Worm (Caenorhabditis elegans) whole organism, L4 larva: ENCODE measurements around the gene cul-1.
"Not testable (repeated sequence)": the region's sequence is repeated elsewhere in the genome, so short reads cannot be mapped to it uniquely, and the experiment has no call there.

ENCODE experiments used
- lin-15B ChIP-seq: fragments of 150-350 bp; sonication (generic microtip); optimal IDR thresholded peaks from 3 replicates; lab custom pipeline; 2014; ENCODE audit warnings: missing biosample characterization, missing genetic modification characterization
- lsy-2 ChIP-seq, 2 experiments: fragments of 150-350 bp in 1 of 2; sonication (generic microtip) in 1 of 2; optimal IDR thresholded peaks; 2 replicates each; lab custom pipeline; 2014 to 2017; ENCODE audit warnings: missing biosample characterization in 2 of 2, missing genetic modification characterization in 2 of 2

DNA sequence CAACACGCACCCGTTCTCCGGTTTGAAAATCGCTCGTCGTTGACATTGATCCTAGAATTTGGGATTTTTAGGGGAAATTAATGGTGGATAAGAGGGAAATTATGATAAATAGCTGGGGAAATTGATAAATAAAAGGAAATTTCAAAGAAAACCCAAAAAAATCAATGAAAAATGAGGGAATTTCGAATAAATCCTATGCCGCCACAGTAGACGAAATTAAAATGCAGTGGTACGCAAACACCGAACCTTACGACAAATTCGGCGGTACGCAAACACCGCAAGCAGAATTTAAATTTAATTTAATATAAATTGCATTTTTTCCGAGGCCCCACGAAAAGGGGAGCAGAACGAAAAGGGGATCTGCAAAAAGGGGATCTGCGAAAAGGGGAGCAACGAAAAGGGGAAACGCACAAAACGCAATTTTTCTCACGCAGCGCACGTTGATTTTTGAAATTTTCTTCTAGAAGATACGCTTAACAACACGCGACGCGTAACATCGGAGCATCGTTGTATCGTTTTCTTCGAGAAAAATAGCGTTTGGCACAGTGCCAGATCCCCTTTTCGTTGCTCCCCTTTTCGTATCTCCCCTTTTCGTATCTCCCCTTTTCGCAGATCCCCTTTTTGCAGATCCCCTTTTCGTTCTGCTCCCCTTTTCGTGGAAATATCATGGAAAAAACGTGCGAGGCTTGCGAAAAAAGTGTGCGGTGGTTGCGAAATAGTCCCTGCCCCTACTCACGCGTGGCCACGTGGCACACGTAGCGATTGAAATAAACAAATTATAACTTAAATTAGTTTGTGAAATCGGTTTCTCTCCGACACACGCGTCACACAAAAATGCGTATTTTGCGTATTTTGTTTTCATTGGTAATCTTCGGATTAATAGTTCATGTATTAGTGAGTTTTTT lies 34.8 kb upstream of the cul-1 start, which contains the start of the genes smrd-1 and enu-3.1:
- TF ChIP-seq lin-15B (tag; lab: Kevin White, UChicago), result not testable (repeated sequence)
- TF ChIP-seq lsy-2 (tag; optimal IDR thresholded peaks at IDR 0.05; lab: Kevin White, UChicago), result peak in 1 of 2 experiments; percentile 72
